Worm (Caenorhabditis elegans) whole organism, young adult: ENCODE data around the gene F53C3.8.
A peak's percentile ranks its signal among the peaks of the same experiment; 100 is the strongest.

Experiments used
- B0261.1 ChIP-seq: sonication (generic microtip); optimal IDR thresholded peaks from 2 replicates; lab custom pipeline; 2016; ENCODE audit warnings: mild to moderate bottlenecking, missing genetic modification characterization, moderate library complexity, missing compliant biosample characterization
- B0336.3 ChIP-seq: fragments of 200-800 bp; sonication (Bioruptor generic); IDR thresholded peaks from 2 replicates; pipeline ENCODE4 v1.3.6; 2022; ENCODE audit warnings: missing genetic modification characterization, missing compliant biosample characterization
- D2030.7 ChIP-seq: fragments of 200-800 bp; sonication (Bioruptor generic); IDR thresholded peaks from 2 replicates; pipeline ENCODE4 v1.3.6; 2022; ENCODE audit warnings: missing genetic modification reagents, missing genetic modification characterization, missing compliant biosample characterization
- F33H1.4 ChIP-seq: fragments of 200-800 bp; sonication (Bioruptor generic); IDR thresholded peaks from 2 replicates; pipeline ENCODE4 v1.3.6; 2022; ENCODE audit warnings: missing genetic modification reagents, missing genetic modification characterization, missing compliant biosample characterization
- F52B5.7 ChIP-seq: sonication (generic microtip); optimal IDR thresholded peaks from 2 replicates; lab custom pipeline; 2016; ENCODE audit warnings: mild to moderate bottlenecking, missing genetic modification characterization, missing compliant biosample characterization
- F57C9.4 ChIP-seq: sonication (generic microtip); optimal IDR thresholded peaks from 2 replicates; lab custom pipeline; 2017; ENCODE audit warnings: mild to moderate bottlenecking, missing genetic modification characterization, missing compliant biosample characterization
- Y56A3A.18 ChIP-seq: fragments of 200-800 bp; sonication (Bioruptor generic); IDR thresholded peaks from 2 replicates; pipeline ENCODE4 v1.3.6; 2022; ENCODE audit warnings: missing genetic modification reagents, missing genetic modification characterization, missing compliant biosample characterization
- ama-1 ChIP-seq, 3 experiments: fragments of 150-350 bp in 1 of 3; sonication (generic microtip) in 2 of 3; optimal IDR thresholded peaks; 2 replicates each; lab custom pipeline; 2014 to 2018; ENCODE audit warnings: missing biosample characterization in 2 of 3, missing genetic modification characterization in 2 of 3, missing genetic modification reagents in 2 of 3
- aptf-3 ChIP-seq: fragments of 200-800 bp; sonication (Bioruptor generic); IDR thresholded peaks from 2 replicates; pipeline ENCODE4 v1.3.6; 2022; ENCODE audit warnings: missing genetic modification characterization, missing compliant biosample characterization
- atf-7 ChIP-seq: sonication (generic microtip); optimal IDR thresholded peaks from 2 replicates; lab custom pipeline; 2017; ENCODE audit warnings: mild to moderate bottlenecking, missing genetic modification characterization, missing compliant biosample characterization
- attf-3 ChIP-seq: fragments of 200-800 bp; sonication (Bioruptor generic); conservative IDR thresholded peaks from 2 replicates; pipeline ENCODE4 v1.3.6; 2022; ENCODE audit warnings: missing genetic modification reagents, missing genetic modification characterization, missing compliant biosample characterization
- bed-2 ChIP-seq: fragments of 200-800 bp; sonication (Bioruptor generic); IDR thresholded peaks from 2 replicates; pipeline ENCODE4 v1.3.6; 2022; ENCODE audit warnings: missing genetic modification reagents, missing genetic modification characterization, missing compliant biosample characterization
- ccch-3 ChIP-seq: fragments of 200-800 bp; sonication (Bioruptor generic); optimal IDR thresholded peaks from 2 replicates; lab custom pipeline; 2018; ENCODE audit warnings: mild to moderate bottlenecking, missing genetic modification characterization, missing compliant biosample characterization
- ceh-100 ChIP-seq: fragments of 200-800 bp; sonication (Bioruptor generic); IDR thresholded peaks from 2 replicates; pipeline ENCODE4 v1.3.6; 2022; ENCODE audit warnings: missing genetic modification reagents, missing genetic modification characterization, missing compliant biosample characterization
- ceh-27 ChIP-seq: fragments of 200-800 bp; sonication (Bioruptor generic); optimal IDR thresholded peaks from 2 replicates; lab custom pipeline; 2018; ENCODE audit warnings: mild to moderate bottlenecking, missing genetic modification characterization, moderate library complexity, missing compliant biosample characterization
- ceh-40 ChIP-seq: fragments of 200-800 bp; sonication (Bioruptor generic); IDR thresholded peaks from 2 replicates; pipeline ENCODE4 v1.3.6; 2022; ENCODE audit warnings: missing genetic modification characterization, missing compliant biosample characterization
- ceh-79 ChIP-seq: sonication (generic microtip); optimal IDR thresholded peaks from 2 replicates; lab custom pipeline; 2017; ENCODE audit warnings: mild to moderate bottlenecking, missing genetic modification characterization, missing compliant biosample characterization
- ceh-91 ChIP-seq: fragments of 200-800 bp; sonication (Bioruptor generic); IDR thresholded peaks from 2 replicates; pipeline ENCODE4 v1.3.6; 2022; ENCODE audit warnings: missing genetic modification reagents, missing genetic modification characterization, missing compliant biosample characterization
- chd-7 ChIP-seq: sonication (generic microtip); optimal IDR thresholded peaks from 2 replicates; lab custom pipeline; 2016; ENCODE audit warnings: mild to moderate bottlenecking, missing genetic modification characterization, moderate library complexity, missing compliant biosample characterization
- dpff-1 ChIP-seq: sonication (generic microtip); optimal IDR thresholded peaks from 2 replicates; lab custom pipeline; 2017; ENCODE audit warnings: mild to moderate bottlenecking, missing genetic modification characterization, missing compliant biosample characterization
- egl-18 ChIP-seq: fragments of 200-800 bp; sonication (Bioruptor generic); IDR thresholded peaks from 2 replicates; pipeline ENCODE4 v1.3.6; 2022; ENCODE audit warnings: missing genetic modification reagents, missing genetic modification characterization, missing compliant biosample characterization
- ekl-4 ChIP-seq: fragments of 200-800 bp; sonication (Bioruptor generic); IDR thresholded peaks from 2 replicates; pipeline ENCODE4 v1.3.6; 2022; ENCODE audit warnings: missing genetic modification reagents, missing genetic modification characterization, missing compliant biosample characterization
- him-1 ChIP-seq: sonication (generic microtip); optimal IDR thresholded peaks from 2 replicates; lab custom pipeline; 2016; ENCODE audit warnings: missing genotype, missing genetic modification reagents, missing genetic modification characterization, missing compliant biosample characterization
- hmg-20 ChIP-seq: fragments of 200-800 bp; sonication (Bioruptor generic); IDR thresholded peaks from 2 replicates; pipeline ENCODE4 v1.3.6; 2022; ENCODE audit warnings: missing genetic modification reagents, missing genetic modification characterization, missing compliant biosample characterization
- hsf-1 ChIP-seq: fragments of 200-800 bp; sonication (Bioruptor generic); IDR thresholded peaks from 2 replicates; pipeline ENCODE4 v1.3.6; 2022; ENCODE audit warnings: missing genetic modification reagents, missing genetic modification characterization, missing compliant biosample characterization
- let-526 ChIP-seq: fragments of 200-800 bp; sonication (Bioruptor generic); IDR thresholded peaks from 2 replicates; pipeline ENCODE4 v1.3.6; 2022; ENCODE audit warnings: missing genetic modification reagents, missing genetic modification characterization, missing compliant biosample characterization
- lin-26 ChIP-seq: fragments of 200-800 bp; sonication (Bioruptor generic); IDR thresholded peaks from 2 replicates; pipeline ENCODE4 v1.3.6; 2022; ENCODE audit warnings: missing genetic modification reagents, missing genetic modification characterization, missing compliant biosample characterization
- lir-1 ChIP-seq: fragments of 200-800 bp; sonication (Bioruptor generic); conservative IDR thresholded peaks from 2 replicates; pipeline ENCODE4 v1.3.6; 2022; ENCODE audit warnings: missing genetic modification reagents, missing genetic modification characterization, missing compliant biosample characterization
- mel-28 ChIP-seq: sonication (generic microtip); optimal IDR thresholded peaks from 2 replicates; lab custom pipeline; 2016; ENCODE audit warnings: borderline replicate concordance, mild to moderate bottlenecking, missing genetic modification characterization, missing compliant biosample characterization
- mes-4 ChIP-seq: sonication (generic microtip); optimal IDR thresholded peaks from 2 replicates; lab custom pipeline; 2016; ENCODE audit warnings: missing genotype, missing genetic modification characterization, missing compliant biosample characterization
- mxl-1 ChIP-seq: sonication (generic microtip); optimal IDR thresholded peaks from 2 replicates; lab custom pipeline; 2016; ENCODE audit warnings: missing genetic modification characterization, missing compliant biosample characterization
- nfya-2 ChIP-seq: fragments of 200-800 bp; sonication (Bioruptor generic); IDR thresholded peaks from 2 replicates; pipeline ENCODE4 v1.3.6; 2022; ENCODE audit warnings: missing genetic modification reagents, missing genetic modification characterization, missing compliant biosample characterization
- nhr-179 ChIP-seq: sonication (generic microtip); optimal IDR thresholded peaks from 2 replicates; lab custom pipeline; 2016; ENCODE audit warnings: mild to moderate bottlenecking, missing genetic modification characterization, missing compliant biosample characterization
- nhr-80 ChIP-seq: sonication (generic microtip); optimal IDR thresholded peaks from 2 replicates; lab custom pipeline; 2016; ENCODE audit warnings: missing genetic modification characterization, missing compliant biosample characterization
- pha-4 ChIP-seq: fragments of 150-350 bp; sonication (generic microtip); optimal IDR thresholded peaks from 2 replicates; lab custom pipeline; 2014; ENCODE audit warnings: missing biosample characterization, missing genetic modification reagents, missing genetic modification characterization
- repo-1 ChIP-seq: sonication (generic microtip); optimal IDR thresholded peaks from 2 replicates; lab custom pipeline; 2017; ENCODE audit warnings: mild to moderate bottlenecking, missing genetic modification characterization, missing compliant biosample characterization
- snpc-1.1 ChIP-seq: sonication (generic microtip); optimal IDR thresholded peaks from 2 replicates; lab custom pipeline; 2017; ENCODE audit warnings: missing genetic modification characterization, mild to moderate bottlenecking, missing compliant biosample characterization, antibody characterized with exemption, moderate library complexity, missing genotype, missing genetic modification reagents; ENCODE audit not compliant: insufficient read depth
- snpc-1.3 ChIP-seq: sonication (generic microtip); optimal IDR thresholded peaks from 2 replicates; lab custom pipeline; 2017; ENCODE audit warnings: missing genetic modification characterization, mild to moderate bottlenecking, missing compliant biosample characterization, antibody characterized with exemption, moderate library complexity, missing genotype, missing genetic modification reagents; ENCODE audit not compliant: insufficient read depth
- snpc-3.4 ChIP-seq: sonication (generic microtip); optimal IDR thresholded peaks from 2 replicates; lab custom pipeline; 2017; ENCODE audit warnings: missing genetic modification characterization, mild to moderate bottlenecking, missing compliant biosample characterization, antibody characterized with exemption, moderate library complexity, missing genotype, missing genetic modification reagents
- somi-1 ChIP-seq: fragments of 200-800 bp; sonication (Bioruptor generic); optimal IDR thresholded peaks from 2 replicates; lab custom pipeline; 2018; ENCODE audit warnings: mild to moderate bottlenecking, missing genetic modification characterization, missing compliant biosample characterization
- sptf-2 ChIP-seq: fragments of 200-800 bp; sonication (Bioruptor generic); optimal IDR thresholded peaks from 2 replicates; lab custom pipeline; 2018; ENCODE audit warnings: mild to moderate bottlenecking, missing genetic modification characterization, missing compliant biosample characterization
- tbx-9 ChIP-seq: sonication (generic microtip); optimal IDR thresholded peaks from 2 replicates; lab custom pipeline; 2016; ENCODE audit warnings: borderline replicate concordance, missing genetic modification characterization, inconsistent platforms, missing compliant biosample characterization
- xnd-1 ChIP-seq: sonication (generic microtip); optimal IDR thresholded peaks from 2 replicates; lab custom pipeline; 2016; ENCODE audit warnings: missing genotype, missing genetic modification reagents, missing genetic modification characterization, missing compliant biosample characterization
- zfh-2 ChIP-seq: fragments of 200-800 bp; sonication (Bioruptor generic); conservative IDR thresholded peaks from 2 replicates; pipeline ENCODE4 v1.3.6; 2022; ENCODE audit warnings: missing genetic modification reagents, missing genetic modification characterization, missing compliant biosample characterization
- zim-3 ChIP-seq: sonication (generic microtip); optimal IDR thresholded peaks from 2 replicates; lab custom pipeline; 2017; ENCODE audit warnings: mild to moderate bottlenecking, missing genetic modification characterization, moderate library complexity, missing compliant biosample characterization
- ztf-18 ChIP-seq: sonication (generic microtip); optimal IDR thresholded peaks from 2 replicates; lab custom pipeline; 2016; ENCODE audit warnings: missing genotype, mild to moderate bottlenecking, missing genetic modification characterization, missing compliant biosample characterization
- ztf-25 ChIP-seq: fragments of 200-800 bp; sonication (Bioruptor generic); IDR thresholded peaks from 2 replicates; pipeline ENCODE4 v1.3.6; 2022; ENCODE audit warnings: missing genetic modification reagents, missing genetic modification characterization, missing compliant biosample characterization
- ztf-3 ChIP-seq: fragments of 200-800 bp; sonication (Bioruptor generic); optimal IDR thresholded peaks from 2 replicates; lab custom pipeline; 2018; ENCODE audit warnings: mild to moderate bottlenecking, missing genetic modification characterization, missing compliant biosample characterization
- ztf-6 ChIP-seq: fragments of 200-800 bp; sonication (Bioruptor generic); IDR thresholded peaks from 2 replicates; pipeline ENCODE4 v1.3.6; 2022; ENCODE audit warnings: missing genetic modification reagents, missing genetic modification characterization, missing compliant biosample characterization

Gene F53C3.8

DNA sequence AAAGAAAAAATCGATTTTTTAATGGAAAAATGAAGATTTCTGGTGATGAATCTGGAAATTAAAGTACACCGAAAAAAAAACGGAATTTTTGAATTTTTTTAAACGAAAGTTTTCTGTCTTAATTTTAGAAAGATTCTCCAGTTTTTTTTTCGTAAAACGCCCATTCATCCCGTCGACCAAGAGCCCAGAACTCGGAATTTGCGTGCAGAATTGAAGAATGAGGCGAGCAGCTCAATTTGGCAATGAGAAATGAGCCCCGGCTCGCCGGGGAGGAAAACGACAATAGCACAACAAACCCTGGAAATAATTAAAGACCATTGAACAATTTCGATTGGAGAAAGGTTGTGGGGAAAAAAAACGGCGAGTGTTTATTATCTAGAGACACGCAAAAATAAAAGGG lies 40.6 kb downstream of the F53C3.8 start (continued):
- TF ChIP-seq ztf-6 (GFP tag; lab: Robert Waterston, UW) (no peak), mxl-1 (tag; lab: Kevin White, UChicago) (no peak), snpc-3.4 (tag; lab: Kevin White, UChicago) (peak; percentile 67), ceh-79 (tag; lab: Kevin White, UChicago) (no peak), ztf-25 (GFP tag; lab: Robert Waterston, UW) (no peak), dpff-1 (no peak), ceh-40 (0 out of 2 replicates have a peak, but pooled peaks have one; percentile 15), ceh-27 (GFP tag; lab: Kevin White, UChicago) (no peak), attf-3 (GFP tag; lab: Robert Waterston, UW) (no peak), let-526 (GFP tag; lab: Robert Waterston, UW) (no peak), chd-7 (peak; percentile 18), repo-1 (tag; lab: Kevin White, UChicago) (no peak), sptf-2 (GFP tag; lab: Kevin White, UChicago) (no peak), hsf-1 (GFP tag; lab: Robert Waterston, UW) (peak; percentile 40; the same call in 1 of the 2 replicates), ceh-100 (0 out of 2 replicates have a peak, but pooled peaks have one; percentile 23), aptf-3 (GFP tag; lab: Robert Waterston, UW) (no peak), ztf-18 (tag; lab: Kevin White, UChicago) (no peak), bed-2 (GFP tag; lab: Robert Waterston, UW) (no peak), lin-26 (GFP tag; lab: Robert Waterston, UW) (peak; percentile 43; the same call in 1 of the 2 replicates), snpc-1.1 (peak; percentile 2), hmg-20 (GFP tag; lab: Robert Waterston, UW) (no peak), ccch-3 (GFP tag; lab: Kevin White, UChicago) (no peak), B0261.1 (tag; lab: Kevin White, UChicago) (no peak), egl-18 (GFP tag; lab: Robert Waterston, UW) (no peak), zfh-2 (GFP tag; lab: Robert Waterston, UW) (no peak), ama-1 (optimal IDR thresholded peaks at IDR 0.05; lab: Kevin White, UChicago) (no peak), ama-1 (GFP tag; optimal IDR thresholded peaks at IDR 0.05; lab: Kevin White, UChicago) (peak in 1 of 2 experiments; percentile 61), ekl-4 (GFP tag; lab: Robert Waterston, UW) (peak; percentile 86), him-1 (no peak), zim-3 (tag; lab: Kevin White, UChicago) (no peak), F52B5.7 (tag; lab: Kevin White, UChicago) (no peak), xnd-1 (tag; lab: Kevin White, UChicago) (peak; percentile 51), atf-7 (tag; lab: Kevin White, UChicago) (no peak), B0336.3 (GFP tag; lab: Robert Waterston, UW) (no peak; the same call in 1 of the 2 replicates), snpc-1.3 (no peak), somi-1 (GFP tag; lab: Kevin White, UChicago) (no peak), mes-4 (tag; lab: Kevin White, UChicago) (no peak), F57C9.4 (no peak), nhr-80 (tag; lab: Kevin White, UChicago) (no peak), nhr-179 (tag; lab: Kevin White, UChicago) (no peak), ztf-3 (GFP tag; lab: Kevin White, UChicago) (no peak), pha-4 (tag; lab: Kevin White, UChicago) (no peak), D2030.7 (GFP tag; lab: Robert Waterston, UW) (no peak), Y56A3A.18 (GFP tag; lab: Robert Waterston, UW) (no peak), lir-1 (no peak), tbx-9 (no peak), nfya-2 (no peak), ceh-91 (no peak), F33H1.4 (GFP tag; lab: Robert Waterston, UW) (peak; percentile 33; the same call in 1 of the 2 replicates), mel-28 (tag; lab: Kevin White, UChicago) (no peak)
